Worm (Caenorhabditis elegans) whole organism, L1 larva: Measurements from ENCODE around the gene fbxb-37.

Source experiments
- alr-1 ChIP-seq: fragments of 200-800 bp; sonication (Bioruptor generic); optimal IDR thresholded peaks from 2 replicates; lab custom pipeline; 2018; ENCODE audit warnings: borderline replicate concordance, mild to moderate bottlenecking, missing genetic modification characterization, missing compliant biosample characterization
- ama-1 ChIP-seq: fragments of 150-350 bp; optimal IDR thresholded peaks from 2 replicates; lab custom pipeline; 2014
- lir-3 ChIP-seq: sonication (generic microtip); optimal IDR thresholded peaks from 2 replicates; lab custom pipeline; 2016; ENCODE audit warnings: mild to moderate bottlenecking, missing genetic modification characterization, moderate library complexity, missing compliant biosample characterization; ENCODE audit not compliant: poor library complexity
- nhr-12 ChIP-seq: sonication (generic microtip); optimal IDR thresholded peaks from 2 replicates; lab custom pipeline; 2017; ENCODE audit warnings: missing biosample characterization, missing genetic modification characterization
- nhr-237 ChIP-seq: fragments of 150-350 bp; optimal IDR thresholded peaks from 2 replicates; lab custom pipeline; 2014; ENCODE audit warnings: missing biosample characterization, missing genetic modification characterization
- unc-62 ChIP-seq: fragments of 150-350 bp; optimal IDR thresholded peaks from 2 replicates; lab custom pipeline; 2014; ENCODE audit warnings: missing biosample characterization, missing genetic modification reagents, missing genetic modification characterization
- ztf-4 ChIP-seq: fragments of 150-350 bp; optimal IDR thresholded peaks from 2 replicates; lab custom pipeline; 2014; ENCODE audit warnings: missing biosample characterization, missing genetic modification characterization

- TF ChIP-seq unc-62 (GFP tag; lab: Kevin White, UChicago), result no peak
- no peak for TF ChIP-seq ama-1
- no peak for TF ChIP-seq nhr-12
- no peak for TF ChIP-seq alr-1 (tag; lab: Kevin White, UChicago)
- TF ChIP-seq nhr-237 (tag; lab: Kevin White, UChicago), result no peak
- TF ChIP-seq lir-3 (tag; lab: Kevin White, UChicago), result no peak
- TF ChIP-seq ztf-4, result no peak
These were observed 34.7 kb downstream of the fbxb-37 start, which contains the start of gene F07E5.5 for ce11 chrII:2058985-2059384.
